Fruit fly (Drosophila melanogaster): ENCODE data around the gene bip1.

Gene bip1

dm6 chr3L:8091650-8092068, 33.1 kb upstream of the bip1 start, which contains the start of gene CG7565 (continued):
- TF ChIP-seq CG8290 (GFP tag; optimal IDR thresholded peaks at IDR 0.05), result peak; percentile 36
- TF ChIP-seq CG8290 (tag; optimal IDR thresholded peaks at IDR 0.05), result peak in 1 of 2 experiments; percentile 86
- TF ChIP-seq CG12942 (GFP tag; optimal IDR thresholded peaks at IDR 0.05), result peak; percentile 18
- no peak for TF ChIP-seq usp (GFP tag; optimal IDR thresholded peaks at IDR 0.05)
- no peak for TF ChIP-seq sisA (GFP tag; IDR thresholded peaks at IDR 0.05)
- TF ChIP-seq Bgb (GFP tag; IDR thresholded peaks at IDR 0.05; ENCODE audit: partially characterized antibody), result peak; percentile 54
- TF ChIP-seq slbo (GFP tag; IDR thresholded peaks at IDR 0.05), result peak; percentile 6; the same call in 1 of the 2 replicates
- TF ChIP-seq odd (GFP tag; optimal IDR thresholded peaks at IDR 0.05), result peak; percentile 52
- TF ChIP-seq CG12155 (GFP tag; optimal IDR thresholded peaks at IDR 0.05), result peak; percentile 55
- TF ChIP-seq GATAe (GFP tag; conservative IDR thresholded peaks at IDR 0.05), result no peak
- peak; percentile 70; the same call in 2 of the 3 replicates for TF ChIP-seq CG34224 (GFP tag; IDR thresholded peaks at IDR 0.05; ENCODE audit: partially characterized antibody)
- no peak for TF ChIP-seq ase (GFP tag; IDR thresholded peaks at IDR 0.05)
- peak; percentile 56; the same call in 1 of the 3 replicates for TF ChIP-seq CG6791 (GFP tag; IDR thresholded peaks at IDR 0.05; ENCODE audit: partially characterized antibody)
- no peak for TF ChIP-seq CG1832 (GFP tag; optimal IDR thresholded peaks at IDR 0.05)
- TF ChIP-seq CG17186 (GFP tag; optimal IDR thresholded peaks at IDR 0.05), result peak; percentile 77
- no peak for TF ChIP-seq pita (GFP tag; optimal IDR thresholded peaks at IDR 0.05)
- peak; percentile 23 for TF ChIP-seq Jarid2 (GFP tag; optimal IDR thresholded peaks at IDR 0.05)
- TF ChIP-seq CG31388 (GFP tag; optimal IDR thresholded peaks at IDR 0.05), result no peak
- TF ChIP-seq chif (GFP tag; optimal IDR thresholded peaks at IDR 0.05), result peak in 1 of 2 experiments; percentile 24
- peak; percentile 33 for TF ChIP-seq CG7786 (GFP tag; optimal IDR thresholded peaks at IDR 0.05)
- TF ChIP-seq CG8089 (GFP tag; optimal IDR thresholded peaks at IDR 0.05), result peak; percentile 17
- TF ChIP-seq C15 (GFP tag; IDR thresholded peaks at IDR 0.05), result no peak
- TF ChIP-seq ro (GFP tag; IDR thresholded peaks at IDR 0.05), result no peak
- TF ChIP-seq klu (GFP tag; IDR thresholded peaks at IDR 0.05), result no peak
- no peak for TF ChIP-seq dmrt11E (tag; optimal IDR thresholded peaks at IDR 0.05)
- peak; percentile 99 for TF ChIP-seq stwl (tag; optimal IDR thresholded peaks at IDR 0.05)
- no peak for TF ChIP-seq eyg (GFP tag; optimal IDR thresholded peaks at IDR 0.05)
- no peak for TF ChIP-seq Hr78 (GFP tag; optimal IDR thresholded peaks at IDR 0.05)
- peak; percentile 32; the same call in 1 of the 3 replicates for TF ChIP-seq zen2 (GFP tag; IDR thresholded peaks at IDR 0.05; ENCODE audit: partially characterized antibody)
- TF ChIP-seq wor (GFP tag; IDR thresholded peaks at IDR 0.05), result no peak
- TF ChIP-seq CG16815 (GFP tag; optimal IDR thresholded peaks at IDR 0.05), result no peak
- 0 out of 3 replicates have a peak, but pooled peaks have one; percentile 13 for TF ChIP-seq CG11695 (GFP tag; IDR thresholded peaks at IDR 0.05)
- peak; percentile 37 for TF ChIP-seq CG12744 (GFP tag; optimal IDR thresholded peaks at IDR 0.05)
- no peak for TF ChIP-seq gsb-n (tag; optimal IDR thresholded peaks at IDR 0.05)
- peak; percentile 12 for TF ChIP-seq jumu (GFP tag; optimal IDR thresholded peaks at IDR 0.05)
- no peak for TF ChIP-seq danr (GFP tag; IDR thresholded peaks at IDR 0.05)
- no peak for TF ChIP-seq tio (GFP tag; optimal IDR thresholded peaks at IDR 0.05)
- TF ChIP-seq Med (GFP tag), result peak; percentile 96
- TF ChIP-seq HLH3B (GFP tag; IDR thresholded peaks at IDR 0.05), result peak; percentile 39; the same call in 1 of the 2 replicates
- peak; percentile 84 for TF ChIP-seq CG18599 (GFP tag; optimal IDR thresholded peaks at IDR 0.05)
- TF ChIP-seq tup (GFP tag; optimal IDR thresholded peaks at IDR 0.05), result peak; percentile 33
- TF ChIP-seq CG17385 (GFP tag; optimal IDR thresholded peaks at IDR 0.05), result peak; percentile 50
- TF ChIP-seq CG7556 (GFP tag; optimal IDR thresholded peaks at IDR 0.05), result peak; percentile 29
- peak; percentile 41 to 42 for TF ChIP-seq Hr51 (GFP tag; optimal IDR thresholded peaks at IDR 0.05)
- TF ChIP-seq CG8924 (tag; optimal IDR thresholded peaks at IDR 0.05), result peak; percentile 5
- peak; percentile 18 for TF ChIP-seq dm (GFP tag; optimal IDR thresholded peaks at IDR 0.05)
- TF ChIP-seq Doc3 (GFP tag; IDR thresholded peaks at IDR 0.05; ENCODE audit: partially characterized antibody), result peak; percentile 60; the same call in 1 of the 3 replicates
- no peak for TF ChIP-seq CG14050 (GFP tag; IDR thresholded peaks at IDR 0.05)
- no peak for TF ChIP-seq CG5245 (GFP tag; optimal IDR thresholded peaks at IDR 0.05)
- TF ChIP-seq YL-1 (GFP tag; optimal IDR thresholded peaks at IDR 0.05), result peak; percentile 75
